Worm (Caenorhabditis elegans) whole organism, L4 larva: ENCODE measurements around the gene inx-10.

Experiments used
- Y105C5A.15 ChIP-seq: fragments of 200-800 bp; sonication (Bioruptor generic); IDR thresholded peaks from 2 replicates; pipeline ENCODE4 v1.3.6; 2022; ENCODE audit warnings: missing genetic modification characterization, missing compliant biosample characterization
- ZK337.2 ChIP-seq: fragments of 200-800 bp; sonication (Bioruptor generic); IDR thresholded peaks from 2 replicates; pipeline ENCODE4 v1.3.6; 2022; ENCODE audit warnings: missing genetic modification reagents, missing genetic modification characterization, missing compliant biosample characterization
- aha-1 ChIP-seq: fragments of 150-350 bp; peaks from one replicate; lab custom pipeline; 2014; ENCODE audit warnings: missing biosample characterization, missing genetic modification characterization
- ama-1 ChIP-seq: fragments of 150-350 bp; optimal IDR thresholded peaks from 2 replicates; lab custom pipeline; 2014; ENCODE audit warnings: inconsistent platforms, mixed read lengths
- arid-1 ChIP-seq: fragments of 200-800 bp; sonication (Bioruptor generic); conservative IDR thresholded peaks from 2 replicates; pipeline ENCODE4 v1.3.6; 2022; ENCODE audit warnings: missing genetic modification reagents, missing genetic modification characterization, missing compliant biosample characterization
- ctbp-1 ChIP-seq: fragments of 200-800 bp; sonication (Bioruptor generic); IDR thresholded peaks from 2 replicates; pipeline ENCODE4 v1.3.6; 2022; ENCODE audit warnings: missing genetic modification reagents, missing genetic modification characterization, missing compliant biosample characterization
- daf-8 ChIP-seq: fragments of 200-800 bp; sonication (Bioruptor generic); IDR thresholded peaks from 2 replicates; pipeline ENCODE4 v1.3.6; 2022; ENCODE audit warnings: missing genetic modification characterization, missing compliant biosample characterization
- dpl-1 ChIP-seq: fragments of 150-350 bp; optimal IDR thresholded peaks from 2 replicates; lab custom pipeline; 2014; ENCODE audit warnings: missing biosample characterization, missing genetic modification reagents, missing genetic modification characterization
- dve-1 ChIP-seq: sonication (generic microtip); optimal IDR thresholded peaks from 2 replicates; lab custom pipeline; 2017; ENCODE audit warnings: antibody characterized with exemption, mild to moderate bottlenecking, missing genetic modification characterization, missing compliant biosample characterization; ENCODE audit not compliant: insufficient read depth
- egl-27 ChIP-seq: sonication (generic microtip); optimal IDR thresholded peaks from 3 replicates; lab custom pipeline; 2017; ENCODE audit warnings: missing biosample characterization, missing genetic modification reagents, missing genetic modification characterization
- egl-43 ChIP-seq: fragments of 200-800 bp; sonication (Bioruptor generic); IDR thresholded peaks from 2 replicates; pipeline ENCODE4 v1.3.6; 2022; ENCODE audit warnings: missing genetic modification reagents, missing genetic modification characterization, missing compliant biosample characterization
- fkh-10 ChIP-seq: fragments of 150-350 bp; optimal IDR thresholded peaks from 2 replicates; lab custom pipeline; 2014; ENCODE audit warnings: missing biosample characterization, missing genetic modification reagents, missing genetic modification characterization
- hlh-11 ChIP-seq: fragments of 200-800 bp; sonication (Bioruptor generic); optimal IDR thresholded peaks from 2 replicates; lab custom pipeline; 2018; ENCODE audit warnings: mild to moderate bottlenecking, missing genetic modification characterization, missing compliant biosample characterization
- hlh-30 ChIP-seq: sonication (generic microtip); optimal IDR thresholded peaks from 2 replicates; lab custom pipeline; 2017; ENCODE audit warnings: antibody characterized with exemption, mild to moderate bottlenecking, missing genetic modification characterization, missing compliant biosample characterization; ENCODE audit not compliant: insufficient read depth
- hmg-1.1 ChIP-seq: fragments of 200-800 bp; sonication (Bioruptor generic); IDR thresholded peaks from 2 replicates; pipeline ENCODE4 v1.3.6; 2022; ENCODE audit warnings: missing genetic modification reagents, missing genetic modification characterization, missing compliant biosample characterization
- lin-29 ChIP-seq: fragments of 200-800 bp; sonication (Bioruptor generic); IDR thresholded peaks from 2 replicates; pipeline ENCODE4 v1.3.6; 2022; ENCODE audit warnings: missing genetic modification reagents, missing genetic modification characterization, missing compliant biosample characterization
- lin-38 ChIP-seq: fragments of 200-800 bp; sonication (Bioruptor generic); IDR thresholded peaks from 2 replicates; pipeline ENCODE4 v1.3.6; 2022; ENCODE audit warnings: missing genetic modification reagents, missing genetic modification characterization, missing compliant biosample characterization
- lsy-2 ChIP-seq, 2 experiments: fragments of 150-350 bp in 1 of 2; sonication (generic microtip) in 1 of 2; optimal IDR thresholded peaks; 2 replicates each; lab custom pipeline; 2014 to 2017; ENCODE audit warnings: missing biosample characterization in 2 of 2, missing genetic modification characterization in 2 of 2
- madf-5 ChIP-seq, 2 experiments: fragments of 200-800 bp; sonication (Bioruptor generic); IDR thresholded peaks; 2 replicates each; pipeline ENCODE4 v1.3.6; 2022; ENCODE audit warnings: missing compliant biosample characterization in 2 of 2, missing genetic modification characterization in 2 of 2
- mep-1 ChIP-seq: fragments of 150-350 bp; sonication (generic microtip); optimal IDR thresholded peaks from 3 replicates; lab custom pipeline; 2014; ENCODE audit warnings: missing biosample characterization, missing genetic modification characterization
- mes-2 ChIP-seq: sonication (generic microtip); optimal IDR thresholded peaks from 2 replicates; lab custom pipeline; 2016; ENCODE audit warnings: missing genotype, mild to moderate bottlenecking, missing genetic modification characterization, missing compliant biosample characterization; ENCODE audit not compliant: poor library complexity, severe bottlenecking
- nhr-10 ChIP-seq: fragments of 150-350 bp; optimal IDR thresholded peaks from 2 replicates; lab custom pipeline; 2014; ENCODE audit warnings: missing biosample characterization, missing genetic modification characterization
- nhr-11 ChIP-seq: fragments of 150-350 bp; optimal IDR thresholded peaks from 2 replicates; lab custom pipeline; 2014; ENCODE audit warnings: missing biosample characterization, missing genetic modification characterization
- nhr-111 ChIP-seq: fragments of 200-800 bp; sonication (Bioruptor generic); optimal IDR thresholded peaks from 2 replicates; lab custom pipeline; 2018; ENCODE audit warnings: mild to moderate bottlenecking, missing genetic modification characterization, missing compliant biosample characterization
- nhr-25 ChIP-seq: sonication (generic microtip); optimal IDR thresholded peaks from 2 replicates; lab custom pipeline; 2017; ENCODE audit warnings: missing genetic modification characterization, mild to moderate bottlenecking, missing compliant biosample characterization, antibody characterized with exemption, moderate library complexity, borderline replicate concordance; ENCODE audit not compliant: insufficient read depth
- nhr-28 ChIP-seq: fragments of 150-350 bp; optimal IDR thresholded peaks from 2 replicates; lab custom pipeline; 2014; ENCODE audit warnings: missing biosample characterization, missing genetic modification characterization
- nhr-42 ChIP-seq: fragments of 200-800 bp; sonication (Bioruptor generic); IDR thresholded peaks from 2 replicates; pipeline ENCODE4 v1.3.6; 2022; ENCODE audit warnings: missing genetic modification characterization, missing compliant biosample characterization
- nhr-48 ChIP-seq: sonication (generic microtip); optimal IDR thresholded peaks from 2 replicates; lab custom pipeline; 2016; ENCODE audit warnings: mild to moderate bottlenecking, missing genetic modification characterization, missing compliant biosample characterization
- nhr-6 ChIP-seq: fragments of 150-350 bp; optimal IDR thresholded peaks from 2 replicates; lab custom pipeline; 2014; ENCODE audit warnings: missing biosample characterization, missing genetic modification characterization
- rbr-2 ChIP-seq: sonication (generic microtip); optimal IDR thresholded peaks from 2 replicates; lab custom pipeline; 2016; ENCODE audit warnings: missing genotype, missing genetic modification characterization, missing compliant biosample characterization
- set-16 ChIP-seq: fragments of 200-800 bp; sonication (Bioruptor generic); IDR thresholded peaks from 2 replicates; pipeline ENCODE4 v1.3.6; 2022; ENCODE audit warnings: missing genetic modification reagents, missing genetic modification characterization, missing compliant biosample characterization
- tra-1 ChIP-seq: fragments of 200-800 bp; sonication (Bioruptor generic); IDR thresholded peaks from 2 replicates; pipeline ENCODE4 v1.3.6; 2022; ENCODE audit warnings: missing genetic modification reagents, missing genetic modification characterization, missing compliant biosample characterization
- unc-130 ChIP-seq: sonication (generic microtip); optimal IDR thresholded peaks from 2 replicates; lab custom pipeline; 2016; ENCODE audit warnings: missing genetic modification reagents, missing genetic modification characterization, missing compliant biosample characterization
- unc-62 ChIP-seq, 3 experiments: fragments of 150-350 bp in 1 of 3; sonication (generic microtip); optimal IDR thresholded peaks in 2 of 3; peaks in 1 of 3; 1 replicate in 1 of 3; 2 replicates in 2 of 3; lab custom pipeline; 2014 to 2017; ENCODE audit warnings: missing biosample characterization in 3 of 3, missing genetic modification characterization in 3 of 3, missing genetic modification reagents in 3 of 3, missing genotype in 1 of 3
- zip-11 ChIP-seq: fragments of 200-800 bp; sonication (Bioruptor generic); IDR thresholded peaks from 2 replicates; pipeline ENCODE4 v1.3.6; 2022; ENCODE audit warnings: missing genetic modification characterization, missing compliant biosample characterization

Gene inx-10

DNA sequence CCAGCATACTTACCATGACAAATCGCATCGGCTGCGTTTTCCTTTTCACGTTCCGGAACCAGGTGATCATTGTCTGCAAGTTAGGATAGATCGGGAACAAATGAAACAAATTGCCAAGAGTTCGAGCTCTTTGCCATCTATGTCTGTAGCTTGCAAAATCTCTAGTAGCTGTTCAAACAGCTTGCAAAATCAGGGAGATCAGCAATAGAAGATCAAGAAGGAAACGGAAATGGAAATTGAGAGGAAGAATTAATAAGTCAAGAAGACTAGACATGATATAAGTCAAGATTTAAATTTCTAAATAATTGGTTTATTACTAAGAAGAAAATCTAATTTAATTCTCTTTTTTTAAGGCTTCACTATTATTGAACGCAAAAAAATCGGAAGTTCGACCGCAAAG is 25.0 kb upstream of the inx-10 start, which contains the start of gene F07C3.3:
TSS of gene F07C3.3 (minus strand) at position 101 of the 400 bp plus-strand sequence.
- no peak for TF ChIP-seq ama-1 (lab: Kevin White, UChicago)

DNA sequence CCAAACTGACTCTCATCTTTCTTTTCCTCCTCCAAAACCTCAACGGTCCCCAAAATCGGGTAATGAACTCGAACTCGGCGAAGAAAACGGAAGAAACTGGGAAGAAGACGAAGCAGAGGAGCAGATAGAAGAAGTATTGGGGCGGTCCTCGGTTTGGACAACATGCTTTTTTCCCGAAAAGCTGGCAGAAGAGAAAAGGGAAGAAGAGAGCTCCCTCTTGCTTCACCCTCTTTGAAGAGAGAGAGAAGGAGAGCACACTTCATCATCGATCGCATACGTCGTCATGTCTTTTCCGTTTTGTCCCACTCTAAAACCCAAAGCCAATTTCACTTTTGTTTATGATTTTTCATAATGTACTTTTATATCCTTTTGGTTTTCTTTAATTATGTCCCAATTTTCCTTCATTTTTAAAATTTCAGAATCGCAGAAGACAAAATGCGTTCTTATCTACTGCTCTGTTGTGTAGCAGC is 18.4 kb upstream of the inx-10 start, which contains the start of gene F07C3.2:
TSS of gene F07C3.2 (plus strand) at position 420 of the 470 bp plus-strand sequence.
- TF ChIP-seq daf-8 (GFP tag; lab: Robert Waterston, UW) (no peak), hmg-1.1 (GFP tag; lab: Robert Waterston, UW) (peak; percentile 39; the same call in 1 of the 2 replicates), tra-1 (GFP tag; lab: Robert Waterston, UW) (0 out of 2 replicates have a peak, but pooled peaks have one; percentile 15), unc-62 (GFP tag; optimal IDR thresholded peaks at IDR 0.05 in 1 of 2; lab: Kevin White, UChicago) (peak in 1 of 2 experiments; percentile 1), unc-62 (tag; optimal IDR thresholded peaks at IDR 0.05; lab: Kevin White, UChicago) (no peak), ctbp-1 (GFP tag; lab: Robert Waterston, UW) (0 out of 2 replicates have a peak, but pooled peaks have one; percentile 34)

DNA sequence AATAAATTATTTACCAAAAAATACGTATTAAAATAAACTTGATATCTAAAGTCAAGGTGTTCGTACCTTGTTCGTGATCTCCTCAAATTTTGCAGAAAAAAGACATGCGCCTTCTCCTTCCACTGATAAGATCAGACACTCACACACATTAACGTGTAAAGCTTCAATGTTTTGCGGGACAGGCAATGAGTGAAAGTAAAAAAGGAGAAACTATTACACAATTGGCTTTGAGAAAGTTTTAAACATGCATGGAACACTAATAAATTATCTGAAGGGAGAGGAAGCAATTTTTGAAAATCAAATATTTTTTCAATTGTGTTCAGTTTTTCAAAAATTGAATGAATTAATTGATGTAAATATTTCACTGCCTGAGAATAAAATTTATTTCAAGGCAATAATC is 17.7 kb upstream of the inx-10 start:
- TF ChIP-seq nhr-48 (tag; lab: Kevin White, UChicago) (peak; percentile 33), unc-130 (GFP tag; lab: Kevin White, UChicago) (no peak)

DNA sequence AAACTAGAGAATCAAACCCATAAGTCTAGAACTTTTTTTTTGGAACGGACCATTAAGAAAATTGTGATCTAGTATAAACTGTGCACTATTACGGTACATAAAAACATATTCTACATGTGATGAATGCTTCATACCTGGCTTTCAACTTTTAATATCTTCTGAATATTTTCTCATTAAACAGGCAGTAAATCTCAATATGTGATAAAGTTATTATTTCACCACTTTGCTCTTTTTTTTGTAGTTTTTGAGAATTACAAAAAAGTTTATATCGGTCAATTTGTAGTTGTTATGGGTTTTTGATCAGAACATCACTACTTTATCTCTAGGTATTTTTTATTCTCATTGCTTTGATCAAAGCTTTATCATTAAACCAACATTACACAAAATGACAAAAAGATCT is 17.1 kb upstream of the inx-10 start:
- TF ChIP-seq lin-29 (GFP tag; lab: Robert Waterston, UW) (no peak), aha-1 (tag; lab: Kevin White, UChicago) (peak; percentile 95)

DNA sequence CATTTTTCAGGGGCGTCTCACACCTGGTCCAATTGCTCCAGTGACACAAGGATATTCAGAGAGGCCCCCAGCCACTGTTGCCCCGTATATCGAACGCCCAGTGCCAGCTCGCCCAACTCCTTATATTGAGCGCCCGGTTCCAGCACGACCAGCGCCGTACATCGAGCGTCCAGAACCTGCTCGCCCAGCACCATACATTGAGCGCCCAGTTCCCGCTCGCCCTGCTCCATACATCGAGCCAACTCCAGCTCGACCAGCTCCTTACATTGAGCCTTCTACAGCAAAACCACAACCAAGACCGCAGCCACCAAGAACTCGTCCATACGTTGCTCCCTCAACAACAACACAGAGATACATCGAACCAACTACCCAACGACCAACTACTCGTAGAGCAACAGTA is 15.5 kb upstream of the inx-10 start:
- TF ChIP-seq egl-43 (GFP tag; lab: Robert Waterston, UW) (peak; percentile 38; the same call in 1 of the 2 replicates), ctbp-1 (GFP tag; lab: Robert Waterston, UW) (no peak), set-16 (peak; percentile 72; the same call in 1 of the 2 replicates)

DNA sequence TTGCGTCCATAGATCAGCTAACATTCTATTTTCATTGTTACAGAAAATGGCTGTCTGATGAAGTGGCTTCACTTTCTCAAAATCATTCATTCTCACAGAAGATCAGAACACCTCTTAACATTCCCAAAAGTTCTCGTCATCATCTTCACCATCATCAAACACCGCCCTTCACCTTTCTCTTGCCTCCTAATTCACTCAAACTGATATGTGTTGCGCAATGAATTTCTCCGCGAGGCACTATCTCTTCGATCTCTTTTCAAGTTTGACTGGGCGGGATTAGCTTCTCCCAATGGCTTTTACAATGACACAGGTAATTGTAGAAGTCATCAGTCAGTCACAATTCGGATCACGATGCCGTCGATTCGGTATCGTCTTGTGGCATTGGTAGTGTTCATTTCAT is 14.3 kb upstream of the inx-10 start, which contains the start of gene grd-6:
TSS of gene grd-6 (plus strand) at position 301 of the 400 bp plus-strand sequence.
- TF ChIP-seq nhr-42 (GFP tag; lab: Robert Waterston, UW) = no peak
- TF ChIP-seq, all 104 proteins: peak for 0

DNA sequence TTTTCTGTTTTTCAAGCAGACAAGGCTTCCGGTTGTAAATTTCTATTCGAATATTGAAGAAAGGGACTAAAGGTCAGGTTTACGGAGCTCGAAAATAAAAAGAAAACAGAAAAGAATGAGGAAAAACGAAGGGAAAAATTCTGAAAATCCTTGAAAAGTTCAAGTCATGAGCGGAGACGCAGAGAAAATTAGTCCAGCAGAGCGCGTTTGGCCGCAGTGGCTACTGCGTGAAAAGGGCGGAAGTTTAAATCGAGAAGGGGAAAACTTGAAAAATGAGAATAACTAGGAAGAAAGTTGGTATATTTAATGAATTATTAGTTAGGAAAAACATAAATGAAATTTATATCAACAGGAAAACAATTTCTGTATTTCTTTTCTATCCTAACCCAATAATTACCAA is 13.2 kb upstream of the inx-10 start:
- TF ChIP-seq fkh-10 (GFP tag; lab: Kevin White, UChicago) = no peak
- TF ChIP-seq mep-1 (tag; lab: Kevin White, UChicago) = peak; percentile 39
- TF ChIP-seq mes-2 (tag; lab: Kevin White, UChicago) = peak; percentile 72
- TF ChIP-seq nhr-111 (GFP tag; lab: Kevin White, UChicago) = no peak
- no peak for TF ChIP-seq nhr-11
- TF ChIP-seq rbr-2 (tag; lab: Kevin White, UChicago) = peak; percentile 27
- TF ChIP-seq nhr-6 (tag; lab: Kevin White, UChicago) = peak; percentile 64
- no peak for TF ChIP-seq nhr-25 (tag; lab: Kevin White, UChicago)
- peak in 1 of 2 experiments; percentile 51 for TF ChIP-seq lsy-2 (tag; optimal IDR thresholded peaks at IDR 0.05; lab: Kevin White, UChicago)
- TF ChIP-seq nhr-42 (GFP tag; lab: Robert Waterston, UW) = no peak
- TF ChIP-seq ama-1 (lab: Kevin White, UChicago) = peak; percentile 8
- TF ChIP-seq arid-1 (GFP tag; lab: Robert Waterston, UW) = no peak
- TF ChIP-seq ZK337.2 = no peak
- TF ChIP-seq hlh-11 (tag; lab: Kevin White, UChicago) = peak; percentile 16
- TF ChIP-seq nhr-28 (tag; lab: Kevin White, UChicago) = peak; percentile 37
- TF ChIP-seq hlh-30 = peak; percentile 69
- TF ChIP-seq unc-62 (GFP tag; optimal IDR thresholded peaks at IDR 0.05 in 1 of 2; lab: Kevin White, UChicago) = peak in 1 of 2 experiments; percentile 6
- TF ChIP-seq unc-62 (tag; optimal IDR thresholded peaks at IDR 0.05; lab: Kevin White, UChicago) = no peak
- TF ChIP-seq dve-1 (tag; lab: Kevin White, UChicago) = no peak
- peak; percentile 92 for TF ChIP-seq lin-38
- TF ChIP-seq Y105C5A.15 (GFP tag; lab: Robert Waterston, UW) = no peak
- TF ChIP-seq madf-5 (GFP tag; IDR thresholded peaks at IDR 0.05; lab: Robert Waterston, UW) = no peak
- TF ChIP-seq nhr-10 (tag; lab: Kevin White, UChicago) = no peak
- TF ChIP-seq unc-130 (GFP tag; lab: Kevin White, UChicago) = peak; percentile 15
- peak; percentile 80 for TF ChIP-seq dpl-1 (GFP tag; lab: Kevin White, UChicago)
- no peak for TF ChIP-seq zip-11 (GFP tag; lab: Robert Waterston, UW)
- no peak for TF ChIP-seq egl-27 (tag; lab: Kevin White, UChicago)
